Worm (Caenorhabditis elegans): ENCODE data around the gene wht-8.

The wht-8 gene

ce11 chrIII:11218150-11218841 is at the start of gene wht-8, which contains the start of gene tbx-34:
Gene wht-8 (plus strand): TSS chrIII:11218791.
Gene tbx-34 (minus strand): TSS chrIII:11218250.
- TF ChIP-seq scrt-1 (GFP tag; IDR thresholded peaks at IDR 0.05) (no peak), ceh-36 (tag; optimal IDR thresholded peaks at IDR 0.05) (no peak), hnd-1 (tag; optimal IDR thresholded peaks at IDR 0.05) (no peak), flt-1 (GFP tag; IDR thresholded peaks at IDR 0.05) (no peak), hmbx-1 (tag; optimal IDR thresholded peaks at IDR 0.05) (no peak), hmg-4 (GFP tag; optimal IDR thresholded peaks at IDR 0.05) (no peak), ceh-13 (GFP tag; optimal IDR thresholded peaks at IDR 0.05) (no peak), tbx-11 (GFP tag; IDR thresholded peaks at IDR 0.05) (no peak), aly-1 (tag; optimal IDR thresholded peaks at IDR 0.05) (no peak), tra-4 (tag; optimal IDR thresholded peaks at IDR 0.05) (no peak), B0310.2 (tag; optimal IDR thresholded peaks at IDR 0.05) (no peak)

ce11 chrIII:11169680-11170079 is 48.9 kb upstream of the wht-8 start:
- no peak for TF ChIP-seq scrt-1 (GFP tag; IDR thresholded peaks at IDR 0.05)
- no peak for TF ChIP-seq hmg-4 (GFP tag; optimal IDR thresholded peaks at IDR 0.05)
- no peak for TF ChIP-seq tbx-37 (GFP tag; conservative IDR thresholded peaks at IDR 0.05)
- no peak for TF ChIP-seq hmbx-1 (tag; optimal IDR thresholded peaks at IDR 0.05)
- TF ChIP-seq tbx-11 (GFP tag; IDR thresholded peaks at IDR 0.05), result no peak
- no peak for TF ChIP-seq ama-1 (optimal IDR thresholded peaks at IDR 0.05)
- TF ChIP-seq tra-4 (tag; optimal IDR thresholded peaks at IDR 0.05), result no peak
- TF ChIP-seq sea-1 (GFP tag; conservative IDR thresholded peaks at IDR 0.05), result no peak
- TF ChIP-seq pes-1 (GFP tag; IDR thresholded peaks at IDR 0.05), result no peak
- TF ChIP-seq hnd-1 (tag; optimal IDR thresholded peaks at IDR 0.05), result no peak
- no peak for TF ChIP-seq ceh-36 (tag; optimal IDR thresholded peaks at IDR 0.05)
- no peak for TF ChIP-seq F13C5.2 (tag; optimal IDR thresholded peaks at IDR 0.05)
- no peak for TF ChIP-seq ceh-13 (GFP tag; optimal IDR thresholded peaks at IDR 0.05)

ce11 chrIII:11170509-11170908 is 48.1 kb upstream of the wht-8 start:
- TF ChIP-seq tbx-37 (GFP tag; conservative IDR thresholded peaks at IDR 0.05) (no peak), tra-4 (tag; optimal IDR thresholded peaks at IDR 0.05) (no peak), flt-1 (GFP tag; IDR thresholded peaks at IDR 0.05) (no peak), aly-1 (tag; optimal IDR thresholded peaks at IDR 0.05) (no peak)

- TF ChIP-seq tra-4 (tag; optimal IDR thresholded peaks at IDR 0.05) (no peak), hmbx-1 (tag; optimal IDR thresholded peaks at IDR 0.05) (no peak), ets-7 (tag; optimal IDR thresholded peaks at IDR 0.05) (no peak), hmg-4 (GFP tag; optimal IDR thresholded peaks at IDR 0.05) (no peak), hnd-1 (tag; optimal IDR thresholded peaks at IDR 0.05) (no peak), flt-1 (GFP tag; IDR thresholded peaks at IDR 0.05) (no peak), sea-1 (GFP tag; conservative IDR thresholded peaks at IDR 0.05) (no peak), ceh-13 (GFP tag; optimal IDR thresholded peaks at IDR 0.05) (no peak), tbx-37 (GFP tag; conservative IDR thresholded peaks at IDR 0.05) (no peak)
Observed at ce11 chrIII:11172232-11172713, 46.3 kb upstream of the wht-8 start.

- no peak for TF ChIP-seq hmbx-1 (tag; optimal IDR thresholded peaks at IDR 0.05)
- TF ChIP-seq ceh-36 (tag; optimal IDR thresholded peaks at IDR 0.05), result no peak
- no peak for TF ChIP-seq tbx-11 (GFP tag; IDR thresholded peaks at IDR 0.05)
- TF ChIP-seq F13C5.2 (tag; optimal IDR thresholded peaks at IDR 0.05), result no peak
- no peak for TF ChIP-seq hnd-1 (tag; optimal IDR thresholded peaks at IDR 0.05)
- TF ChIP-seq ama-1 (optimal IDR thresholded peaks at IDR 0.05), result no peak
Observed at ce11 chrIII:11175642-11176217, 42.9 kb upstream of the wht-8 start.

- no peak for TF ChIP-seq F13C5.2 (tag; optimal IDR thresholded peaks at IDR 0.05)
- no peak for TF ChIP-seq ets-7 (tag; optimal IDR thresholded peaks at IDR 0.05)
- TF ChIP-seq tbx-37 (GFP tag; conservative IDR thresholded peaks at IDR 0.05), result no peak
- TF ChIP-seq hmg-4 (GFP tag; optimal IDR thresholded peaks at IDR 0.05), result no peak
- no peak for TF ChIP-seq pes-1 (GFP tag; IDR thresholded peaks at IDR 0.05)
Observed at ce11 chrIII:11185483-11186115, 33.0 kb upstream of the wht-8 start.

ce11 chrIII:11188132-11188531 is 30.5 kb upstream of the wht-8 start:
- TF ChIP-seq hnd-1 (tag; optimal IDR thresholded peaks at IDR 0.05), result no peak
- TF ChIP-seq B0310.2 (tag; optimal IDR thresholded peaks at IDR 0.05), result no peak
- no peak for TF ChIP-seq aly-1 (tag; optimal IDR thresholded peaks at IDR 0.05)
- no peak for TF ChIP-seq sea-1 (GFP tag; conservative IDR thresholded peaks at IDR 0.05)

- TF ChIP-seq flt-1 (GFP tag; IDR thresholded peaks at IDR 0.05), result no peak
- no peak for TF ChIP-seq ama-1 (optimal IDR thresholded peaks at IDR 0.05)
- TF ChIP-seq scrt-1 (GFP tag; IDR thresholded peaks at IDR 0.05), result no peak
- TF ChIP-seq F13C5.2 (tag; optimal IDR thresholded peaks at IDR 0.05), result no peak
- no peak for TF ChIP-seq hnd-1 (tag; optimal IDR thresholded peaks at IDR 0.05)
- TF ChIP-seq tbx-37 (GFP tag; conservative IDR thresholded peaks at IDR 0.05), result no peak
- TF ChIP-seq B0310.2 (tag; optimal IDR thresholded peaks at IDR 0.05), result no peak
- TF ChIP-seq tbx-11 (GFP tag; IDR thresholded peaks at IDR 0.05), result no peak
- TF ChIP-seq hmbx-1 (tag; optimal IDR thresholded peaks at IDR 0.05), result no peak
- TF ChIP-seq aly-1 (tag; optimal IDR thresholded peaks at IDR 0.05), result no peak
- no peak for TF ChIP-seq pes-1 (GFP tag; IDR thresholded peaks at IDR 0.05)
- TF ChIP-seq tra-4 (tag; optimal IDR thresholded peaks at IDR 0.05), result no peak
- TF ChIP-seq sea-1 (GFP tag; conservative IDR thresholded peaks at IDR 0.05), result no peak
- TF ChIP-seq ceh-36 (tag; optimal IDR thresholded peaks at IDR 0.05), result no peak
- no peak for TF ChIP-seq ceh-13 (GFP tag; optimal IDR thresholded peaks at IDR 0.05)
- TF ChIP-seq hmg-4 (GFP tag; optimal IDR thresholded peaks at IDR 0.05), result no peak
- no peak for TF ChIP-seq ets-7 (tag; optimal IDR thresholded peaks at IDR 0.05)
Observed at ce11 chrIII:11193251-11193650, 25.3 kb upstream of the wht-8 start.

Measured in whole organism, early embryonic.